Worm (Caenorhabditis elegans) whole organism, L2 larva: ENCODE results near the gene H06H21.37.

Experiments used
- fos-1 ChIP-seq: fragments of 150-350 bp; optimal IDR thresholded peaks from 2 replicates; lab custom pipeline; 2014; ENCODE audit warnings: missing biosample characterization, missing genetic modification characterization
- nhr-77 ChIP-seq: fragments of 150-350 bp; optimal IDR thresholded peaks from 2 replicates; lab custom pipeline; 2014; ENCODE audit warnings: missing biosample characterization, missing genetic modification characterization

DNA sequence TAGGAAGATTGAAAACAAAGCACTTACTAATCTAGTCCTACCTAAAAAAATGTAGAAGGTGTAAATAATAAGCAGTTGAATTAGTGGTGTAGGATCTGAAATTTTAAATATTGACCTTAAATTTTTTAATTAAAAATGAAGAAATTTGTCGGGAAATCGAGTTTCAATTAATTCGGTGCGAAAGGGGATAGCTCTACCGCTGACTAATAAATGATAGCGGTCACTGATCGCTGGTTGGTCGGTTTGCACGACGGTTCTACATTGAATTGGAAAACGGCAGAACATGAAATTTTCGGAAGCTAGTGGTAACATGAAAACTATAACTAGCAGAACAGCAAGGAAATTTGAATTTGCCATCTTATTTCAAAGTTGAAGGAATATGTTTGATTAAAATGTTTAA, 29.6 kb downstream of the H06H21.37 start, which contains the start of gene set-15:
- no peak for TF ChIP-seq nhr-77
- no peak for TF ChIP-seq fos-1 (tag; lab: Kevin White, UChicago)
